Worm (Caenorhabditis elegans) whole organism, L2 larva: ENCODE results near the gene F58E6.13.

Source experiments
- snpc-4 ChIP-seq: fragments of 150-350 bp; optimal IDR thresholded peaks from 2 replicates; lab custom pipeline; 2014; ENCODE audit warnings: missing biosample characterization, missing genetic modification characterization
- unc-55 ChIP-seq: fragments of 150-350 bp; sonication (generic microtip); optimal IDR thresholded peaks from 3 replicates; lab custom pipeline; 2014; ENCODE audit warnings: missing biosample characterization, missing genetic modification reagents, missing genetic modification characterization

- TF ChIP-seq unc-55 (GFP tag; lab: Kevin White, UChicago), result no peak
- TF ChIP-seq snpc-4, result no peak
Measured at ce11 chrV:9739402-9739801, 5.6 kb upstream of the F58E6.13 start, which contains the start of gene marc-1.
